Fruit fly (Drosophila melanogaster): Measurements from ENCODE around the gene CG34129.

The CG34129 gene

DNA sequence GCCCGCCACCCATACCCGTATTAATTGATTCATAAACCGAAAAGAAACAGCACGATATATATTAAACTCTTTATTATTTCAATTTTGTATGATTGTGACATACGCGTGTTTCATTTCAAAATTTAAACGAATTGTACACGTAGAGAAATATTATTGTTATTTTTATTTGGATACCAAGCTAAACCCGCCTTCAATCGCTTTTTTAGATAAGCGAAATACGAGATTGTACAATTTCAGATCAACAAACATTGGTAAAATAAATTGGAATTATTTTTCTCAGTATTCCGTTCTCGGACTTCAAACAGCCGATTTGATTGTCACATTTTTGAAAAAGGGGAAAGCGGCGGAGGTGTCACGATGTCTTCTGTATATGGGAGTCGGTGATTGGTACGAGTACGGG is 44.0 kb upstream of the CG34129 start (continued):
- TF ChIP-seq Deaf1 (tag; optimal IDR thresholded peaks at IDR 0.05) (no peak), CG11560 (tag; IDR thresholded peaks at IDR 0.05) (no peak), CG15269 (tag; optimal IDR thresholded peaks at IDR 0.05) (peak; percentile 31), jigr1 (GFP tag; IDR thresholded peaks at IDR 0.05) (no peak), exex (tag; optimal IDR thresholded peaks at IDR 0.05) (no peak), bab2 (GFP tag; optimal IDR thresholded peaks at IDR 0.05) (no peak), H15 (GFP tag; IDR thresholded peaks at IDR 0.05) (0 out of 3 replicates have a peak, but pooled peaks have one; percentile 44), CG10959 (GFP tag; IDR thresholded peaks at IDR 0.05) (no peak), D19B (GFP tag; optimal IDR thresholded peaks at IDR 0.05) (no peak), Sry-δ (GFP tag; optimal IDR thresholded peaks at IDR 0.05) (no peak), CG2889 (GFP tag; IDR thresholded peaks at IDR 0.05) (no peak), kay (GFP tag; optimal IDR thresholded peaks at IDR 0.05) (no peak), CG3281 (GFP tag; optimal IDR thresholded peaks at IDR 0.05) (no peak), CG18619 (GFP tag; optimal IDR thresholded peaks at IDR 0.05) (peak; percentile 4), bowl (GFP tag; IDR thresholded peaks at IDR 0.05) (no peak), NK7.1 (GFP tag; optimal IDR thresholded peaks at IDR 0.05) (no peak), Spps (tag; optimal IDR thresholded peaks at IDR 0.05) (no peak), br (optimal IDR thresholded peaks at IDR 0.05) (no peak), Gsc (GFP tag; IDR thresholded peaks at IDR 0.05) (no peak), chif (GFP tag; optimal IDR thresholded peaks at IDR 0.05) (peak; percentile 6 to 22), CG2712 (tag; optimal IDR thresholded peaks at IDR 0.05) (peak; percentile 47), CG2678 (tag; optimal IDR thresholded peaks at IDR 0.05) (peak; percentile 50), ap (GFP tag; IDR thresholded peaks at IDR 0.05) (peak; percentile 44; the same call in 1 of the 2 replicates), CG11093 (GFP tag; IDR thresholded peaks at IDR 0.05) (no peak), Aef1 (GFP tag; IDR thresholded peaks at IDR 0.05) (0 out of 3 replicates have a peak, but pooled peaks have one; percentile 22), Rx (GFP tag; IDR thresholded peaks at IDR 0.05) (peak; percentile 41; the same call in 1 of the 2 replicates), Hmr (GFP tag; optimal IDR thresholded peaks at IDR 0.05) (peak; percentile 11), ems (GFP tag; optimal IDR thresholded peaks at IDR 0.05) (no peak), ac (GFP tag; optimal IDR thresholded peaks at IDR 0.05) (no peak), NC2α (GFP tag; optimal IDR thresholded peaks at IDR 0.05) (no peak), CG9876 (GFP tag; optimal IDR thresholded peaks at IDR 0.05) (no peak), dysf (GFP tag; IDR thresholded peaks at IDR 0.05) (0 out of 3 replicates have a peak, but pooled peaks have one; percentile 58), Dfd (GFP tag; optimal IDR thresholded peaks at IDR 0.05) (no peak), run (tag; optimal IDR thresholded peaks at IDR 0.05) (no peak), NC2β (GFP tag; optimal IDR thresholded peaks at IDR 0.05) (no peak), inv (GFP tag; IDR thresholded peaks at IDR 0.05; ENCODE audit: partially characterized antibody) (no peak), Jarid2 (GFP tag; optimal IDR thresholded peaks at IDR 0.05) (no peak), disco-r (GFP tag; optimal IDR thresholded peaks at IDR 0.05) (no peak), CG6689 (GFP tag; IDR thresholded peaks at IDR 0.05) (peak; percentile 48), mirr (GFP tag; optimal IDR thresholded peaks at IDR 0.05) (no peak), Atf6 (GFP tag; IDR thresholded peaks at IDR 0.05) (no peak; the same call in 1 of the 2 replicates), Pdp1 (GFP tag; optimal IDR thresholded peaks at IDR 0.05) (peak; percentile 4 to 28), scrt (GFP tag; optimal IDR thresholded peaks at IDR 0.05) (no peak), Camta (GFP tag; optimal IDR thresholded peaks at IDR 0.05) (peak; percentile 44), CG32772 (GFP tag; IDR thresholded peaks at IDR 0.05) (no peak), Doc2 (GFP tag; IDR thresholded peaks at IDR 0.05) (no peak), CG6254 (GFP tag; optimal IDR thresholded peaks at IDR 0.05) (peak; percentile 23), HHEX (GFP tag; optimal IDR thresholded peaks at IDR 0.05) (peak; percentile 34), CG17802 (tag; optimal IDR thresholded peaks at IDR 0.05) (no peak), BtbVII (GFP tag; optimal IDR thresholded peaks at IDR 0.05) (no peak), gfzf (GFP tag; optimal IDR thresholded peaks at IDR 0.05) (no peak), shn (GFP tag; optimal IDR thresholded peaks at IDR 0.05) (no peak)

Data from whole organism, embryonic.